Worm (Caenorhabditis elegans) whole organism, late embryonic: ENCODE measurements around the gene dyla-1.

ENCODE experiments used
- C08G9.2 ChIP-seq: sonication (generic microtip); optimal IDR thresholded peaks from 2 replicates; lab custom pipeline; 2016; ENCODE audit warnings: mild to moderate bottlenecking, missing genetic modification characterization, moderate library complexity, missing compliant biosample characterization
- C38D4.7 ChIP-seq: fragments of 200-800 bp; sonication (Bioruptor generic); optimal IDR thresholded peaks from 2 replicates; lab custom pipeline; 2018; ENCODE audit warnings: mild to moderate bottlenecking, missing genetic modification characterization, moderate library complexity, missing compliant biosample characterization
- F13H6.1 ChIP-seq: sonication (generic microtip); optimal IDR thresholded peaks from 2 replicates; lab custom pipeline; 2016; ENCODE audit warnings: missing genetic modification characterization, missing compliant biosample characterization
- K09A11.1 ChIP-seq: sonication (generic microtip); optimal IDR thresholded peaks from 2 replicates; lab custom pipeline; 2017; ENCODE audit warnings: antibody characterized with exemption, mild to moderate bottlenecking, missing genetic modification characterization, missing compliant biosample characterization; ENCODE audit not compliant: insufficient read depth
- T23F11.4 ChIP-seq: fragments of 200-800 bp; sonication (Bioruptor generic); optimal IDR thresholded peaks from 2 replicates; lab custom pipeline; 2018; ENCODE audit warnings: mild to moderate bottlenecking, missing genetic modification characterization, missing compliant biosample characterization
- Y22D7AL.16 ChIP-seq: sonication (generic microtip); optimal IDR thresholded peaks from 2 replicates; lab custom pipeline; 2016; ENCODE audit warnings: missing genetic modification characterization, missing compliant biosample characterization
- ahr-1 ChIP-seq: sonication (generic microtip); optimal IDR thresholded peaks from 2 replicates; lab custom pipeline; 2016; ENCODE audit warnings: missing genetic modification characterization, missing compliant biosample characterization
- ama-1 ChIP-seq: fragments of 150-350 bp; optimal IDR thresholded peaks from 2 replicates; lab custom pipeline; 2014
- ceh-18 ChIP-seq: sonication (generic microtip); optimal IDR thresholded peaks from 2 replicates; lab custom pipeline; 2016; ENCODE audit warnings: missing genetic modification characterization, missing compliant biosample characterization
- ceh-19 ChIP-seq: fragments of 200-800 bp; sonication (Bioruptor generic); optimal IDR thresholded peaks from 2 replicates; lab custom pipeline; 2018; ENCODE audit warnings: mild to moderate bottlenecking, missing genetic modification characterization, missing compliant biosample characterization
- ceh-2 ChIP-seq: sonication (generic microtip); optimal IDR thresholded peaks from 2 replicates; lab custom pipeline; 2016; ENCODE audit warnings: missing genotype, missing genetic modification characterization, missing compliant biosample characterization
- ceh-24 ChIP-seq: sonication (generic microtip); optimal IDR thresholded peaks from 2 replicates; lab custom pipeline; 2016; ENCODE audit warnings: mild to moderate bottlenecking, missing genetic modification characterization, missing compliant biosample characterization
- ceh-30 ChIP-seq: fragments of 150-350 bp; optimal IDR thresholded peaks from 2 replicates; lab custom pipeline; 2014; ENCODE audit warnings: missing biosample characterization, missing genetic modification characterization
- ceh-34 ChIP-seq: sonication (generic microtip); optimal IDR thresholded peaks from 2 replicates; lab custom pipeline; 2016; ENCODE audit warnings: mild to moderate bottlenecking, missing genetic modification characterization, missing compliant biosample characterization
- ceh-45 ChIP-seq: fragments of 200-800 bp; sonication (Bioruptor generic); IDR thresholded peaks from 2 replicates; pipeline ENCODE4 v1.3.6; 2022; ENCODE audit warnings: missing genetic modification reagents, missing genetic modification characterization, missing compliant biosample characterization
- ceh-9 ChIP-seq: sonication (generic microtip); optimal IDR thresholded peaks from 2 replicates; lab custom pipeline; 2016; ENCODE audit warnings: mild to moderate bottlenecking, missing genetic modification characterization, inconsistent platforms, missing compliant biosample characterization
- che-1 ChIP-seq: sonication (generic microtip); optimal IDR thresholded peaks from 2 replicates; lab custom pipeline; 2016; ENCODE audit warnings: mild to moderate bottlenecking, missing genetic modification characterization, missing compliant biosample characterization
- dve-1 ChIP-seq: sonication (generic microtip); optimal IDR thresholded peaks from 2 replicates; lab custom pipeline; 2017; ENCODE audit warnings: antibody characterized with exemption, mild to moderate bottlenecking, missing genetic modification characterization, missing compliant biosample characterization
- elt-2 ChIP-seq: sonication (generic microtip); optimal IDR thresholded peaks from 2 replicates; lab custom pipeline; 2016; ENCODE audit warnings: missing genetic modification reagents, missing genetic modification characterization, missing compliant biosample characterization
- ets-4 ChIP-seq: sonication (generic microtip); optimal IDR thresholded peaks from 2 replicates; lab custom pipeline; 2016; ENCODE audit warnings: missing genetic modification characterization, missing compliant biosample characterization
- eyg-1 ChIP-seq: sonication (generic microtip); optimal IDR thresholded peaks from 2 replicates; lab custom pipeline; 2016; ENCODE audit warnings: missing genotype, missing genetic modification characterization, missing compliant biosample characterization
- gmeb-2 ChIP-seq: sonication (generic microtip); optimal IDR thresholded peaks from 2 replicates; lab custom pipeline; 2016; ENCODE audit warnings: missing genetic modification characterization, inconsistent platforms, missing compliant biosample characterization
- hlh-13 ChIP-seq: fragments of 200-800 bp; sonication (Bioruptor generic); optimal IDR thresholded peaks from 2 replicates; lab custom pipeline; 2018; ENCODE audit warnings: mild to moderate bottlenecking, missing genetic modification characterization, missing compliant biosample characterization
- hlh-15 ChIP-seq: sonication (generic microtip); optimal IDR thresholded peaks from 2 replicates; lab custom pipeline; 2016; ENCODE audit warnings: missing genetic modification characterization, missing compliant biosample characterization
- hlh-30 ChIP-seq: sonication (generic microtip); optimal IDR thresholded peaks from 2 replicates; lab custom pipeline; 2017; ENCODE audit warnings: antibody characterized with exemption, missing genetic modification characterization, missing compliant biosample characterization; ENCODE audit not compliant: insufficient read depth
- hlh-6 ChIP-seq: sonication (generic microtip); optimal IDR thresholded peaks from 2 replicates; lab custom pipeline; 2016; ENCODE audit warnings: missing genotype, missing genetic modification characterization, missing compliant biosample characterization
- hlh-8 ChIP-seq: sonication (generic microtip); optimal IDR thresholded peaks from 2 replicates; lab custom pipeline; 2016; ENCODE audit warnings: missing genotype, missing genetic modification characterization, missing compliant biosample characterization
- lin-11 ChIP-seq: fragments of 200-800 bp; sonication (Bioruptor generic); optimal IDR thresholded peaks from 2 replicates; lab custom pipeline; 2018; ENCODE audit warnings: mild to moderate bottlenecking, missing genetic modification characterization, missing compliant biosample characterization
- madf-2 ChIP-seq: sonication (generic microtip); optimal IDR thresholded peaks from 2 replicates; lab custom pipeline; 2017; ENCODE audit warnings: missing genetic modification characterization, missing compliant biosample characterization
- nfya-1 ChIP-seq: sonication (generic microtip); optimal IDR thresholded peaks from 2 replicates; lab custom pipeline; 2017; ENCODE audit warnings: missing genetic modification characterization, mild to moderate bottlenecking, missing compliant biosample characterization, antibody characterized with exemption, moderate library complexity
- nhr-11 ChIP-seq: fragments of 150-350 bp; optimal IDR thresholded peaks from 2 replicates; lab custom pipeline; 2014; ENCODE audit warnings: missing biosample characterization, missing genetic modification characterization
- nhr-232 ChIP-seq: sonication (generic microtip); optimal IDR thresholded peaks from 2 replicates; lab custom pipeline; 2016; ENCODE audit warnings: missing genetic modification characterization, missing compliant biosample characterization
- npax-4 ChIP-seq: sonication (generic microtip); optimal IDR thresholded peaks from 2 replicates; lab custom pipeline; 2016; ENCODE audit warnings: missing genetic modification characterization, missing compliant biosample characterization
- odd-2 ChIP-seq: sonication (generic microtip); optimal IDR thresholded peaks from 2 replicates; lab custom pipeline; 2017; ENCODE audit warnings: antibody characterized with exemption, mild to moderate bottlenecking, missing genetic modification characterization, missing compliant biosample characterization
- pag-3 ChIP-seq: sonication (generic microtip); optimal IDR thresholded peaks from 2 replicates; lab custom pipeline; 2016; ENCODE audit warnings: missing compliant biosample characterization, missing genetic modification characterization, borderline replicate concordance
- pat-9 ChIP-seq: fragments of 200-800 bp; sonication (Bioruptor generic); optimal IDR thresholded peaks from 2 replicates; lab custom pipeline; 2018; ENCODE audit warnings: mild to moderate bottlenecking, missing genetic modification characterization, moderate library complexity, missing compliant biosample characterization
- pax-1 ChIP-seq: fragments of 150-350 bp; optimal IDR thresholded peaks from 2 replicates; lab custom pipeline; 2014; ENCODE audit warnings: missing biosample characterization, missing genetic modification characterization
- pha-2 ChIP-seq: sonication (generic microtip); optimal IDR thresholded peaks from 2 replicates; lab custom pipeline; 2017; ENCODE audit warnings: mild to moderate bottlenecking, missing genetic modification characterization, missing compliant biosample characterization
- pha-4 ChIP-seq: fragments of 150-350 bp; optimal IDR thresholded peaks from 2 replicates; lab custom pipeline; 2018; ENCODE audit warnings: missing biosample characterization, missing genetic modification reagents, missing genetic modification characterization
- pqm-1 ChIP-seq: sonication (generic microtip); optimal IDR thresholded peaks from 2 replicates; lab custom pipeline; 2016; ENCODE audit warnings: missing genetic modification characterization, missing compliant biosample characterization
- ref-2 ChIP-seq: sonication (generic microtip); optimal IDR thresholded peaks from 2 replicates; lab custom pipeline; 2016; ENCODE audit warnings: missing genetic modification characterization, missing compliant biosample characterization
- rnt-1 ChIP-seq: sonication (generic microtip); optimal IDR thresholded peaks from 2 replicates; lab custom pipeline; 2016; ENCODE audit warnings: missing genetic modification characterization, missing compliant biosample characterization
- sdc-2 ChIP-seq: sonication (generic microtip); optimal IDR thresholded peaks from 2 replicates; lab custom pipeline; 2016; ENCODE audit warnings: missing genotype, missing genetic modification characterization, missing compliant biosample characterization
- sox-2 ChIP-seq: fragments of 200-800 bp; sonication (Bioruptor generic); IDR thresholded peaks from 2 replicates; pipeline ENCODE4 v1.3.6; 2022; ENCODE audit warnings: missing genetic modification reagents, missing genetic modification characterization, missing compliant biosample characterization
- sox-4 ChIP-seq: sonication (generic microtip); optimal IDR thresholded peaks from 2 replicates; lab custom pipeline; 2017; ENCODE audit warnings: mild to moderate bottlenecking, missing genetic modification characterization, inconsistent platforms, missing compliant biosample characterization
- syd-9 ChIP-seq: sonication (generic microtip); optimal IDR thresholded peaks from 2 replicates; lab custom pipeline; 2016; ENCODE audit warnings: mild to moderate bottlenecking, missing genetic modification characterization, moderate library complexity, missing compliant biosample characterization
- tbx-2 ChIP-seq: sonication (generic microtip); optimal IDR thresholded peaks from 2 replicates; lab custom pipeline; 2016; ENCODE audit warnings: missing genetic modification characterization, missing compliant biosample characterization
- tbx-7 ChIP-seq: sonication (generic microtip); optimal IDR thresholded peaks from 2 replicates; lab custom pipeline; 2016; ENCODE audit warnings: missing genotype, missing genetic modification characterization, missing compliant biosample characterization
- ttx-3 ChIP-seq: sonication (generic microtip); optimal IDR thresholded peaks from 2 replicates; lab custom pipeline; 2016; ENCODE audit warnings: missing genetic modification reagents, missing genetic modification characterization, missing compliant biosample characterization
- unc-3 ChIP-seq, 2 experiments: fragments of 200-800 bp in 1 of 2; sonication (Bioruptor generic) in 1 of 2; sonication (generic microtip) in 1 of 2; conservative IDR thresholded peaks in 1 of 2; optimal IDR thresholded peaks in 1 of 2; 2 replicates each; pipeline versions ENCODE4 v1.3.6 to Lab custom; 2016 to 2022; ENCODE audit warnings: missing compliant biosample characterization in 2 of 2, missing genetic modification characterization in 2 of 2, missing genetic modification reagents in 1 of 2
- unc-42 ChIP-seq: sonication (generic microtip); optimal IDR thresholded peaks from 2 replicates; lab custom pipeline; 2016; ENCODE audit warnings: missing genotype, missing genetic modification characterization, missing compliant biosample characterization
- zip-5 ChIP-seq: sonication (generic microtip); optimal IDR thresholded peaks from 2 replicates; lab custom pipeline; 2016; ENCODE audit warnings: missing genetic modification characterization, missing compliant biosample characterization
- ztf-16 ChIP-seq: sonication (generic microtip); optimal IDR thresholded peaks from 2 replicates; lab custom pipeline; 2017; ENCODE audit warnings: missing genetic modification characterization, missing compliant biosample characterization

The dyla-1 gene

DNA sequence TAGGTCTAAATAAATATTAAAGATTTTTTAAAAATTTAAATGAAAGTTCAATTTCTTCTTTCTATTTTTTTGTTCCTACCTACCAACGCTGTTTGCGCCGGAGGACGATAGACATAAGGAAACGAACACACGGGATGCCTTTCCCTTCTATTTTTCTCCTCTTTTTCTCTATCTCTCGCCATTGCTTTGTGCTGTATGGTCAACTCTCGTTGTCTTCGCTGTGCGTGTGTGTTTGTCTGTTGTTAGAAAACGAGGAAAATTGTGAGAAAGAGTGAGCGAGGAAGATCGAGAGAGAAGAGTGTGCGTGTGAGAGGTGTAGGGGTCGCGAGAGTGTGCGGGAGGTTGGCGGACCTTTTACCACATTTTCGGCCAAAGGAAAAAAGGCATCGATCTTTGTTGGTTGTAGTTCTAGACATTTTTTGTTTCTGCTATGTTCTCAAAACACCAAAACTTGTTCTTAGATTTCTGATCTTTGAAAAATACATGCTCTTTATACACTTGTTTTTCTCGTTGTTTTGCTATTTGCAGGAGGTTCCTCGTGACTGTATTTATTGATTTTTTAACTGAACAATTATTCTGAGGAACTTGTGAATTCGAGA, 41.7 kb upstream of the dyla-1 start:
- no peak for TF ChIP-seq ceh-45 (GFP tag; lab: Robert Waterston, UW)
- no peak for TF ChIP-seq pha-4 (tag; lab: Kevin White, UChicago)
- TF ChIP-seq unc-3 (GFP tag; conservative IDR thresholded peaks at IDR 0.05; lab: Robert Waterston, UW), result no peak
- TF ChIP-seq unc-3 (tag; optimal IDR thresholded peaks at IDR 0.05; lab: Kevin White, UChicago), result no peak
- no peak for TF ChIP-seq gmeb-2 (tag; lab: Kevin White, UChicago)
- TF ChIP-seq rnt-1 (tag; lab: Kevin White, UChicago), result no peak
- no peak for TF ChIP-seq C38D4.7 (GFP tag; lab: Kevin White, UChicago)
- no peak for TF ChIP-seq lin-11 (tag; lab: Kevin White, UChicago)
- TF ChIP-seq hlh-8, result no peak
- no peak for TF ChIP-seq eyg-1 (tag; lab: Kevin White, UChicago)
- TF ChIP-seq sox-4, result no peak
- no peak for TF ChIP-seq pag-3 (tag; lab: Kevin White, UChicago)
- TF ChIP-seq ahr-1 (tag; lab: Kevin White, UChicago), result no peak
- no peak for TF ChIP-seq nhr-11 (tag; lab: Kevin White, UChicago)
- peak; percentile 60 for TF ChIP-seq sdc-2 (tag; lab: Kevin White, UChicago)
- TF ChIP-seq pat-9, result no peak
- no peak for TF ChIP-seq madf-2 (tag; lab: Kevin White, UChicago)
- peak; percentile 75 for TF ChIP-seq nfya-1 (tag; lab: Kevin White, UChicago)
- TF ChIP-seq sox-2 (GFP tag; lab: Robert Waterston, UW), result no peak
- peak; percentile 49 for TF ChIP-seq tbx-2 (tag; lab: Kevin White, UChicago)
- TF ChIP-seq ceh-18 (tag; lab: Kevin White, UChicago), result peak; percentile 39
- no peak for TF ChIP-seq hlh-15
- TF ChIP-seq odd-2 (tag; lab: Kevin White, UChicago), result no peak
- TF ChIP-seq ceh-34, result peak; percentile 17
- peak; percentile 42 for TF ChIP-seq ref-2 (tag; lab: Kevin White, UChicago)
- TF ChIP-seq hlh-30 (tag; lab: Kevin White, UChicago), result peak; percentile 53
- TF ChIP-seq npax-4 (tag; lab: Kevin White, UChicago), result no peak
- no peak for TF ChIP-seq ceh-9 (tag; lab: Kevin White, UChicago)
- TF ChIP-seq pha-2 (tag; lab: Kevin White, UChicago), result no peak
- peak; percentile 10 for TF ChIP-seq unc-42 (tag; lab: Kevin White, UChicago)
- TF ChIP-seq F13H6.1, result no peak
- no peak for TF ChIP-seq ztf-16
- peak; percentile 20 for TF ChIP-seq elt-2 (tag; lab: Kevin White, UChicago)
- TF ChIP-seq pqm-1 (tag; lab: Kevin White, UChicago), result no peak
- TF ChIP-seq T23F11.4 (GFP tag; lab: Kevin White, UChicago), result no peak
- no peak for TF ChIP-seq ceh-19 (GFP tag; lab: Kevin White, UChicago)
- TF ChIP-seq syd-9, result no peak
- no peak for TF ChIP-seq ttx-3 (tag; lab: Kevin White, UChicago)
- no peak for TF ChIP-seq pax-1 (tag; lab: Kevin White, UChicago)
- TF ChIP-seq zip-5 (tag; lab: Kevin White, UChicago), result no peak
- TF ChIP-seq ama-1 (lab: Kevin White, UChicago), result no peak
- no peak for TF ChIP-seq ceh-24
- TF ChIP-seq hlh-6, result no peak
- no peak for TF ChIP-seq K09A11.1 (tag; lab: Kevin White, UChicago)
- no peak for TF ChIP-seq ceh-30 (tag; lab: Kevin White, UChicago)
- TF ChIP-seq nhr-232 (tag; lab: Kevin White, UChicago), result no peak
- TF ChIP-seq ets-4 (tag; lab: Kevin White, UChicago), result no peak
- no peak for TF ChIP-seq che-1 (tag; lab: Kevin White, UChicago)
- TF ChIP-seq tbx-7 (tag; lab: Kevin White, UChicago), result no peak
- no peak for TF ChIP-seq dve-1 (tag; lab: Kevin White, UChicago)
- TF ChIP-seq ceh-2 (tag; lab: Kevin White, UChicago), result no peak
- TF ChIP-seq hlh-13 (GFP tag; lab: Kevin White, UChicago), result no peak
- no peak for TF ChIP-seq C08G9.2 (tag; lab: Kevin White, UChicago)
- no peak for TF ChIP-seq Y22D7AL.16
